Worm (Caenorhabditis elegans) whole organism, L1 larva: Measurements from ENCODE around the gene srx-120.

Experiments used
- blmp-1 ChIP-seq: fragments of 150-350 bp; optimal IDR thresholded peaks from 2 replicates; lab custom pipeline; 2014; ENCODE audit warnings: missing biosample characterization, missing genetic modification characterization
- ceh-8 ChIP-seq: fragments of 200-800 bp; sonication (Bioruptor generic); optimal IDR thresholded peaks from 2 replicates; lab custom pipeline; 2018; ENCODE audit warnings: mild to moderate bottlenecking, missing genetic modification characterization, moderate library complexity, missing compliant biosample characterization
- efl-3 ChIP-seq: fragments of 200-800 bp; sonication (Bioruptor generic); optimal IDR thresholded peaks from 2 replicates; lab custom pipeline; 2018; ENCODE audit warnings: mild to moderate bottlenecking, missing genetic modification characterization, missing compliant biosample characterization
- fkh-8 ChIP-seq: sonication (generic microtip); optimal IDR thresholded peaks from 2 replicates; lab custom pipeline; 2016; ENCODE audit warnings: mild to moderate bottlenecking, missing genetic modification characterization, missing compliant biosample characterization
- jun-1 ChIP-seq: fragments of 150-350 bp; optimal IDR thresholded peaks from 2 replicates; lab custom pipeline; 2014; ENCODE audit warnings: missing biosample characterization, missing genetic modification reagents, missing genetic modification characterization
- lin-35 ChIP-seq, 2 experiments: fragments of 150-350 bp; optimal IDR thresholded peaks; 2 replicates each; lab custom pipeline; 2014; ENCODE audit warnings: missing biosample characterization in 2 of 2, missing genetic modification characterization in 2 of 2, missing genetic modification reagents in 2 of 2
- lin-39 ChIP-seq: fragments of 150-350 bp; optimal IDR thresholded peaks from 2 replicates; lab custom pipeline; 2014; ENCODE audit warnings: missing biosample characterization, missing genetic modification reagents, missing genetic modification characterization
- nhr-11 ChIP-seq: fragments of 150-350 bp; optimal IDR thresholded peaks from 2 replicates; lab custom pipeline; 2014; ENCODE audit warnings: missing biosample characterization, missing genetic modification characterization

ce11 chrII:12549613-12550012, 18.6 kb downstream of the srx-120 start:
- TF ChIP-seq jun-1 (tag; lab: Kevin White, UChicago) (no peak), fkh-8 (tag; lab: Kevin White, UChicago) (no peak), ceh-8 (GFP tag; lab: Kevin White, UChicago) (no peak), nhr-11 (tag; lab: Kevin White, UChicago) (no peak), lin-35 (GFP tag; optimal IDR thresholded peaks at IDR 0.05; lab: Kevin White, UChicago) (no peak), lin-39 (tag; lab: Kevin White, UChicago) (no peak), efl-3 (no peak), blmp-1 (tag; lab: Kevin White, UChicago) (peak; percentile 8)
